Worm (Caenorhabditis elegans) whole organism, L1 larva: ENCODE results near the gene clec-125.

Experiments
- C16A3.4 ChIP-seq: fragments of 150-350 bp; optimal IDR thresholded peaks from 2 replicates; lab custom pipeline; 2014; ENCODE audit warnings: missing biosample characterization, missing genetic modification characterization
- C34B4.2 ChIP-seq: sonication (generic microtip); optimal IDR thresholded peaks from 2 replicates; lab custom pipeline; 2017; ENCODE audit warnings: mild to moderate bottlenecking, missing genetic modification characterization, missing compliant biosample characterization
- F16B12.6 ChIP-seq: fragments of 150-350 bp; optimal IDR thresholded peaks from 2 replicates; lab custom pipeline; 2014; ENCODE audit warnings: missing biosample characterization, missing genetic modification characterization
- aha-1 ChIP-seq: fragments of 150-350 bp; optimal IDR thresholded peaks from 2 replicates; lab custom pipeline; 2014; ENCODE audit warnings: missing biosample characterization, missing genetic modification characterization
- alr-1 ChIP-seq: fragments of 200-800 bp; sonication (Bioruptor generic); optimal IDR thresholded peaks from 2 replicates; lab custom pipeline; 2018; ENCODE audit warnings: borderline replicate concordance, mild to moderate bottlenecking, missing genetic modification characterization, missing compliant biosample characterization
- ama-1 ChIP-seq: fragments of 150-350 bp; optimal IDR thresholded peaks from 2 replicates; lab custom pipeline; 2014
- blmp-1 ChIP-seq: fragments of 150-350 bp; optimal IDR thresholded peaks from 2 replicates; lab custom pipeline; 2014; ENCODE audit warnings: missing biosample characterization, missing genetic modification characterization
- ceh-8 ChIP-seq: fragments of 200-800 bp; sonication (Bioruptor generic); optimal IDR thresholded peaks from 2 replicates; lab custom pipeline; 2018; ENCODE audit warnings: mild to moderate bottlenecking, missing genetic modification characterization, moderate library complexity, missing compliant biosample characterization
- ces-1 ChIP-seq: fragments of 150-350 bp; optimal IDR thresholded peaks from 2 replicates; lab custom pipeline; 2014; ENCODE audit warnings: missing biosample characterization, missing genetic modification reagents, missing genetic modification characterization
- dpl-1 ChIP-seq, 3 experiments: fragments of 150-350 bp in 2 of 3; sonication (generic microtip) in 1 of 3; optimal IDR thresholded peaks; 2 replicates each; lab custom pipeline; 2014 to 2017; ENCODE audit warnings: missing biosample characterization in 3 of 3, missing genetic modification characterization in 3 of 3, missing genetic modification reagents in 3 of 3
- egl-13 ChIP-seq: sonication (generic microtip); optimal IDR thresholded peaks from 2 replicates; lab custom pipeline; 2016; ENCODE audit warnings: missing genotype, missing genetic modification reagents, missing genetic modification characterization, missing compliant biosample characterization
- fkh-10 ChIP-seq: sonication (generic microtip); optimal IDR thresholded peaks from 2 replicates; lab custom pipeline; 2017; ENCODE audit warnings: missing biosample characterization, missing genetic modification reagents, missing genetic modification characterization
- fkh-4 ChIP-seq: sonication (generic microtip); optimal IDR thresholded peaks from 2 replicates; lab custom pipeline; 2016; ENCODE audit warnings: missing compliant biosample characterization, missing genetic modification characterization, borderline replicate concordance
- fkh-8 ChIP-seq: sonication (generic microtip); optimal IDR thresholded peaks from 2 replicates; lab custom pipeline; 2016; ENCODE audit warnings: mild to moderate bottlenecking, missing genetic modification characterization, missing compliant biosample characterization
- fos-1 ChIP-seq: fragments of 150-350 bp; optimal IDR thresholded peaks from 2 replicates; lab custom pipeline; 2014; ENCODE audit warnings: missing biosample characterization, missing genetic modification characterization
- hlh-17 ChIP-seq: fragments of 200-800 bp; sonication (Bioruptor generic); optimal IDR thresholded peaks from 2 replicates; lab custom pipeline; 2018; ENCODE audit warnings: missing genetic modification characterization, mild to moderate bottlenecking, missing compliant biosample characterization, moderate library complexity, borderline replicate concordance
- hlh-4 ChIP-seq: sonication (generic microtip); optimal IDR thresholded peaks from 2 replicates; lab custom pipeline; 2016; ENCODE audit warnings: mild to moderate bottlenecking, missing genetic modification characterization, missing compliant biosample characterization
- irx-1 ChIP-seq: sonication (generic microtip); optimal IDR thresholded peaks from 2 replicates; lab custom pipeline; 2016; ENCODE audit warnings: missing genetic modification characterization, missing compliant biosample characterization
- isw-1 ChIP-seq: fragments of 200-800 bp; sonication (Bioruptor generic); IDR thresholded peaks from 2 replicates; pipeline ENCODE4 v1.3.6; 2022; ENCODE audit warnings: missing genetic modification characterization, missing compliant biosample characterization
- lin-15B ChIP-seq: fragments of 150-350 bp; sonication (generic microtip); optimal IDR thresholded peaks from 3 replicates; lab custom pipeline; 2014; ENCODE audit warnings: missing biosample characterization, missing genetic modification characterization
- lin-35 ChIP-seq, 2 experiments: fragments of 150-350 bp; optimal IDR thresholded peaks; 2 replicates each; lab custom pipeline; 2014; ENCODE audit warnings: missing biosample characterization in 2 of 2, missing genetic modification characterization in 2 of 2, missing genetic modification reagents in 2 of 2
- lsy-2 ChIP-seq, 2 experiments: fragments of 150-350 bp; optimal IDR thresholded peaks; 2 replicates each; lab custom pipeline; 2014; ENCODE audit warnings: missing biosample characterization in 2 of 2, missing genetic modification characterization in 2 of 2
- mdl-1 ChIP-seq, 2 experiments: fragments of 150-350 bp; optimal IDR thresholded peaks; 2 replicates each; lab custom pipeline; 2014 to 2017; ENCODE audit warnings: missing biosample characterization in 2 of 2, missing genetic modification characterization in 2 of 2, inconsistent platforms in 1 of 2
- nhr-11 ChIP-seq: fragments of 150-350 bp; optimal IDR thresholded peaks from 2 replicates; lab custom pipeline; 2014; ENCODE audit warnings: missing biosample characterization, missing genetic modification characterization
- nhr-20 ChIP-seq: sonication (generic microtip); optimal IDR thresholded peaks from 2 replicates; lab custom pipeline; 2016; ENCODE audit warnings: mild to moderate bottlenecking, missing genetic modification characterization, missing compliant biosample characterization
- nhr-47 ChIP-seq: sonication (generic microtip); optimal IDR thresholded peaks from 2 replicates; lab custom pipeline; 2016; ENCODE audit warnings: mild to moderate bottlenecking, missing genetic modification characterization, moderate library complexity, missing compliant biosample characterization
- nhr-77 ChIP-seq: fragments of 150-350 bp; optimal IDR thresholded peaks from 2 replicates; lab custom pipeline; 2014; ENCODE audit warnings: missing biosample characterization, missing genetic modification characterization
- pag-3 ChIP-seq: sonication (generic microtip); optimal IDR thresholded peaks from 2 replicates; lab custom pipeline; 2017; ENCODE audit warnings: missing genetic modification characterization, mild to moderate bottlenecking, missing compliant biosample characterization, antibody characterized with exemption, borderline replicate concordance; ENCODE audit not compliant: insufficient read depth
- rnt-1 ChIP-seq: sonication (generic microtip); optimal IDR thresholded peaks from 2 replicates; lab custom pipeline; 2016; ENCODE audit warnings: mild to moderate bottlenecking, missing genetic modification characterization, moderate library complexity, missing compliant biosample characterization
- skn-1 ChIP-seq: fragments of 150-350 bp; optimal IDR thresholded peaks from 2 replicates; lab custom pipeline; 2014; ENCODE audit warnings: missing biosample characterization, missing genetic modification characterization
- sptf-1 ChIP-seq: fragments of 150-350 bp; optimal IDR thresholded peaks from 2 replicates; lab custom pipeline; 2014; ENCODE audit warnings: missing biosample characterization, missing genetic modification characterization
- sup-37 ChIP-seq: fragments of 200-800 bp; sonication (Bioruptor generic); optimal IDR thresholded peaks from 2 replicates; lab custom pipeline; 2018; ENCODE audit warnings: mild to moderate bottlenecking, missing genetic modification characterization, missing compliant biosample characterization
- unc-130 ChIP-seq: fragments of 150-350 bp; optimal IDR thresholded peaks from 2 replicates; lab custom pipeline; 2017; ENCODE audit warnings: missing biosample characterization, missing genetic modification characterization, inconsistent platforms
- unc-62 ChIP-seq: fragments of 150-350 bp; optimal IDR thresholded peaks from 2 replicates; lab custom pipeline; 2014; ENCODE audit warnings: missing biosample characterization, missing genetic modification reagents, missing genetic modification characterization
- unc-86 ChIP-seq: sonication (generic microtip); optimal IDR thresholded peaks from 2 replicates; lab custom pipeline; 2016; ENCODE audit warnings: missing genetic modification characterization, missing compliant biosample characterization
- unc-98 ChIP-seq: fragments of 200-800 bp; sonication (Bioruptor generic); IDR thresholded peaks from 2 replicates; pipeline ENCODE4 v1.3.6; 2022; ENCODE audit warnings: missing genetic modification characterization, missing compliant biosample characterization
- xbp-1 ChIP-seq: sonication (generic microtip); optimal IDR thresholded peaks from 2 replicates; lab custom pipeline; 2016; ENCODE audit warnings: missing genetic modification characterization, missing compliant biosample characterization
- zag-1 ChIP-seq: fragments of 150-350 bp; optimal IDR thresholded peaks from 2 replicates; lab custom pipeline; 2014; ENCODE audit warnings: missing biosample characterization, missing genetic modification characterization
- zip-4 ChIP-seq: fragments of 200-800 bp; sonication (Bioruptor generic); optimal IDR thresholded peaks from 2 replicates; lab custom pipeline; 2018; ENCODE audit warnings: mild to moderate bottlenecking, missing genetic modification characterization, moderate library complexity, missing compliant biosample characterization
- ztf-11 ChIP-seq, 2 experiments: sonication (generic microtip); optimal IDR thresholded peaks; 2 replicates each; lab custom pipeline; 2016 to 2017; ENCODE audit warnings: missing genetic modification characterization in 2 of 2, missing biosample characterization in 1 of 2, missing compliant biosample characterization in 1 of 2
- ztf-4 ChIP-seq: fragments of 150-350 bp; optimal IDR thresholded peaks from 2 replicates; lab custom pipeline; 2014; ENCODE audit warnings: missing biosample characterization, missing genetic modification characterization

Gene clec-125

ce11 chrII:3472817-3473216 is 43.0 kb upstream of the clec-125 start, which contains the start of gene Y49F6B.6:
TSS of gene Y49F6B.6 (plus strand) at chrII:3473117.
- TF ChIP-seq lin-35 (GFP tag; optimal IDR thresholded peaks at IDR 0.05; lab: Kevin White, UChicago) = no peak
- TF ChIP-seq nhr-20 (tag; lab: Kevin White, UChicago) = no peak
- TF ChIP-seq unc-98 (GFP tag; lab: Robert Waterston, UW) = no peak
- TF ChIP-seq zag-1 = no peak
- no peak for TF ChIP-seq ztf-4
- TF ChIP-seq, all 84 proteins: peak for 0

DNA sequence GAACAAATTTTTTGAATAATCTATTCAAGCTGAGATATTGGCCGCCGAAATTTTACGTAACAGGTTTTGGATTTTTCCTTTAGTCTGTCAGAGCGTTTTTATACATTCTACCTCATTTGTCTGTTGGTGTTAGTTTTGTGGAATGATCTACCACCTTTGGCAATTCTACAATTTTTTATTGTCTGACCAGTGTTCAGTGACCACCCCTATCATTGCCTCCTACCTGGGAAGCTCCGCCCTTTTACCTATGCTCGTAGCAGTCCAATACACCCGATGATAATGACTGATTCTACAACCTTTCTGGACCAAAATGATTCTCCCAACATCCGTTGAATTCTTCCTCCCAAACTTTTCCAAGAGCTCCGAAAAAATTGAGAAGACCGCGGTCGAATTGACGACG is 42.1 kb upstream of the clec-125 start, which contains the start of gene sdz-32:
sdz-32 (plus strand) TSS at position 301 of the 400 bp plus-strand sequence.
- TF ChIP-seq unc-86 (tag; lab: Kevin White, UChicago) (no peak), blmp-1 (tag; lab: Kevin White, UChicago) (no peak), nhr-77 (tag; lab: Kevin White, UChicago) (no peak), lin-15B (no peak)

ce11 chrII:3476536-3476935 is 39.3 kb upstream of the clec-125 start:
- TF ChIP-seq zip-4 (no peak), hlh-17 (GFP tag; lab: Kevin White, UChicago) (no peak), F16B12.6 (tag; lab: Kevin White, UChicago) (no peak), alr-1 (tag; lab: Kevin White, UChicago) (no peak), xbp-1 (tag; lab: Kevin White, UChicago) (no peak), zag-1 (no peak), fkh-10 (GFP tag; lab: Kevin White, UChicago) (no peak), unc-98 (GFP tag; lab: Robert Waterston, UW) (no peak), C34B4.2 (tag; lab: Kevin White, UChicago) (no peak), lsy-2 (tag; optimal IDR thresholded peaks at IDR 0.05; lab: Kevin White, UChicago) (no peak), C16A3.4 (tag; lab: Kevin White, UChicago) (no peak)

ce11 chrII:3477171-3477570 is 38.6 kb upstream of the clec-125 start, which contains the start of gene fbxb-104:
TSS of gene fbxb-104 (minus strand) at chrII:3477271.
- TF ChIP-seq fkh-8 (tag; lab: Kevin White, UChicago) (no peak), ama-1 (no peak), unc-86 (tag; lab: Kevin White, UChicago) (no peak), ztf-4 (no peak), blmp-1 (tag; lab: Kevin White, UChicago) (no peak), sptf-1 (tag; lab: Kevin White, UChicago) (no peak), hlh-4 (tag; lab: Kevin White, UChicago) (no peak), ceh-8 (GFP tag; lab: Kevin White, UChicago) (no peak), aha-1 (tag; lab: Kevin White, UChicago) (no peak), lsy-2 (tag; optimal IDR thresholded peaks at IDR 0.05; lab: Kevin White, UChicago) (no peak), ztf-11 (tag; optimal IDR thresholded peaks at IDR 0.05; lab: Kevin White, UChicago) (no peak), pag-3 (no peak), F16B12.6 (tag; lab: Kevin White, UChicago) (no peak), mdl-1 (tag; optimal IDR thresholded peaks at IDR 0.05; lab: Kevin White, UChicago) (no peak), rnt-1 (tag; lab: Kevin White, UChicago) (no peak), skn-1 (tag; lab: Kevin White, UChicago) (no peak), lin-15B (no peak), irx-1 (tag; lab: Kevin White, UChicago) (no peak)
- TF ChIP-seq, all 84 proteins: peak for 0

- TF ChIP-seq fkh-10 (GFP tag; lab: Kevin White, UChicago) (no peak), unc-130 (no peak), xbp-1 (tag; lab: Kevin White, UChicago) (no peak)
- TF ChIP-seq, all 84 proteins: peak for 0
Measured at ce11 chrII:3481584-3481983, 34.2 kb upstream of the clec-125 start, which contains the start of gene Y49F6B.8. TSS of gene Y49F6B.8 (minus strand) at chrII:3481684.

DNA sequence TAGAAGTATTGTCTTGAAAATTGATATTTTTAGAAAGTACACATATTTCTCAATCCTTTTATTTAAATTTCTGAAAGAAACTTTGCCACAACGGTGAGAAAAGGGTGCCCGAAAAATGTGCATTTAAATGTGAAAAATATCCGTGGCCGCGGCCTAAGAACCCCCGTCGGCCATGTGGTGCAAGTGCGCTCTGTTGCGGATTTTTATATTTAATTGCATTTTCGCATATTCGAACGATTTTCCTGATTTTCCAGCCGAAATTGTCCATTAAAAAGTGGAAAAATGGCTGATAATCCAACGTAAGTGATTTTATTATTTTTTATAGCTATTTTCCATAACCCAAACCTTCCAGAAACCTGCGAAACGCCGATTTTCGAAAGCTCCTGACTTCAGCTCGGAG is 33.6 kb upstream of the clec-125 start, which contains the start of gene smu-2:
smu-2 (plus strand) TSS at position 178 of the 400 bp plus-strand sequence.
- TF ChIP-seq sup-37 (GFP tag; lab: Kevin White, UChicago) = no peak
- peak; percentile 50 to 73 (median 64) for TF ChIP-seq dpl-1 (GFP tag; optimal IDR thresholded peaks at IDR 0.05; lab: Kevin White, UChicago)
- no peak for TF ChIP-seq unc-62
- no peak for TF ChIP-seq mdl-1 (tag; optimal IDR thresholded peaks at IDR 0.05; lab: Kevin White, UChicago)
- TF ChIP-seq nhr-11 (tag; lab: Kevin White, UChicago) = no peak
- TF ChIP-seq fkh-4 (tag; lab: Kevin White, UChicago) = peak; percentile 82
- TF ChIP-seq fkh-10 (GFP tag; lab: Kevin White, UChicago) = peak; percentile 44
- peak; percentile 68 for TF ChIP-seq isw-1 (GFP tag; lab: Robert Waterston, UW)
- TF ChIP-seq fos-1 (tag; lab: Kevin White, UChicago) = no peak
- peak; percentile 69 to 75 for TF ChIP-seq lsy-2 (tag; optimal IDR thresholded peaks at IDR 0.05; lab: Kevin White, UChicago)
- peak; percentile 51 to 70 for TF ChIP-seq lin-35 (GFP tag; optimal IDR thresholded peaks at IDR 0.05; lab: Kevin White, UChicago)
- no peak for TF ChIP-seq nhr-47
- TF ChIP-seq ces-1 = peak; percentile 70
- TF ChIP-seq zip-4 = no peak
- peak; percentile 88 for TF ChIP-seq lin-15B
- peak; percentile 25 for TF ChIP-seq egl-13 (tag; lab: Kevin White, UChicago)
- no peak for TF ChIP-seq sptf-1 (tag; lab: Kevin White, UChicago)
